Fruit fly (Drosophila melanogaster) whole organism, larva: Measurements from ENCODE around the gene CCKLR-17D1.

Experiments
- noc ChIP-seq: fragments of 200-800 bp; sonication (Bioruptor generic); optimal IDR thresholded peaks from 3 replicates; lab custom pipeline; 2019; ENCODE audit warnings: missing biosample characterization, mild to moderate bottlenecking, missing genetic modification characterization, moderate library complexity

The CCKLR-17D1 gene

DNA sequence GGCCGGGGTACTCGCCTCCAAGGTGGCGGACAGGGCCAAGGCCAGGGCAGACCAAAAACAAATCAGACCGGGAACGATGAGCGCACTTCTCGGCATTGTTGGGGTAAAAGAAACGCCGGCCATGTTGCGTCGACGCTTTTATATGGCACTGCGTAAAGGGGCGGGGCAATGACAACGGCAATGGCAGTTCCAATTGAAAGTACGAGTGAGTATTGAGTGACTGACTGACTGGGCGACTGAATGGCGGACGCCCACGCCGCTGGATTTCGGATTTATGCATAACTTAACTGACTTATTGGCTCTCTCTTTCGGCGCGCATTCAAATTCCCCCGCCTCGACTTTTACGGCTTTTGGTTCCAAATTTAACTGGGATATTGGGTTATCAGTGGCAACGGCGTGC, 64.3 kb downstream of the CCKLR-17D1 start, which contains the start of gene CG6696:
Gene CG6696 (minus strand): TSS at position 101 of the 400 bp plus-strand sequence.
- no peak for TF ChIP-seq noc (tag; lab: Kevin White, UChicago)

DNA sequence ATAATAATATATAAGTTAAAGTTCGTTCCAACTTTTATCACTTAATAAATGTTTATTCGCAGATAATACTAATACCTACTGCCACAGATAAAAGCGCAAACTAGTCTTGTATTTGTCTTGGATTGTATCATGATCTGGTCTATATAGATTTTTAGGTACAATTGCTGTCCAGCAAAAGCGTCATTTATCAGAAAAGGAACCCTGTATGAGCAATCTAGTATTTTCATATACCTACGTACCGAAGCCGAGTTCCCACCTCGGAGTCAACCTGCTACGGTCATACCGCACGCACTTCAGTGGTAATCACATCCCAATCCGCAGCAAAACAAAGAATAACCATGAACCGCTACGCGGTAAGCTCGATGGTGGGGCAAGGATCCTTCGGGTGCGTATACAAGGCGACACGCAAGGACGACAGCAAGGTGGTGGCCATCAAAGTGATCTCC, 68.8 kb downstream of the CCKLR-17D1 start, which contains the start of gene fu:
Gene fu (plus strand): TSS at position 254 of the 446 bp plus-strand sequence.
- TF ChIP-seq noc (tag; lab: Kevin White, UChicago): peak; percentile 17
